Fruit fly (Drosophila melanogaster): Measurements from ENCODE around the gene Slu7.

DNA sequence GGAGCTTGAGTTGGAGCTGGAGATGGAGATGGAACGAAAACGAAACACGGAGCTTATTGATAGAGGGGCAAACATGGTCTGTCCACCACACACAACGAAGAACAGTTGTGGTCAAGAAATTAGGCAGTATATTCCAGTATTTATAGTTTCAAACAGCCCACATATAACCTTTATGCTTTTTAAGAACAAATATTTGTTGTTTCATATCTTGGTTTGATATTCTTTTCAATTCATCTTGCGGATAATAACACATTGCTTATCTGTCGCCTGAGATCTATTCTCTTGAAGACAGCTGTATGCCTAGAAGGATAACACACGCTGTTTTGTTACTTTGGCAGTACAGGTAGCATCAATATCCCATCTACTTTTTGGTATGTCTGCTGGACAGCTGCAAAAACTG, 34.0 kb upstream of the Slu7 start:
- TF ChIP-seq CG16779 (tag; optimal IDR thresholded peaks at IDR 0.05) = no peak
- no peak for TF ChIP-seq lz (GFP tag; optimal IDR thresholded peaks at IDR 0.05)
- TF ChIP-seq Eip78C (GFP tag) = peak; percentile 65
- TF ChIP-seq Gug (GFP tag; IDR thresholded peaks at IDR 0.05) = no peak
- no peak for TF ChIP-seq pdm3 (GFP tag; optimal IDR thresholded peaks at IDR 0.05)
- peak; percentile 40 for TF ChIP-seq Sox14 (GFP tag; optimal IDR thresholded peaks at IDR 0.05)
- TF ChIP-seq CG6163 (GFP tag; IDR thresholded peaks at IDR 0.05) = peak; percentile 63; the same call in 2 of the 3 replicates

All from whole organism, prepupa.